Worm (Caenorhabditis elegans) whole organism, young adult: ENCODE measurements around the gene unc-44.
"Not testable (repeated sequence)": the region's sequence is repeated elsewhere in the genome, so short reads cannot be mapped to it uniquely, and the experiment has no call there.

Experiments
- B0336.3 ChIP-seq: fragments of 200-800 bp; sonication (Bioruptor generic); IDR thresholded peaks from 2 replicates; pipeline ENCODE4 v1.3.6; 2022; ENCODE audit warnings: missing genetic modification characterization, missing compliant biosample characterization
- C06A6.2 ChIP-seq: fragments of 200-800 bp; sonication (Bioruptor generic); conservative IDR thresholded peaks from 2 replicates; pipeline ENCODE4 v1.3.6; 2022; ENCODE audit warnings: missing genetic modification characterization, missing compliant biosample characterization
- F49E8.2 ChIP-seq: sonication (generic microtip); optimal IDR thresholded peaks from 3 replicates; lab custom pipeline; 2017; ENCODE audit warnings: missing genetic modification characterization, mild to moderate bottlenecking, missing compliant biosample characterization, antibody characterized with exemption, moderate library complexity; ENCODE audit not compliant: insufficient read depth
- F57C9.4 ChIP-seq: sonication (generic microtip); optimal IDR thresholded peaks from 2 replicates; lab custom pipeline; 2017; ENCODE audit warnings: mild to moderate bottlenecking, missing genetic modification characterization, missing compliant biosample characterization
- T26A5.8 ChIP-seq: sonication (generic microtip); optimal IDR thresholded peaks from 2 replicates; lab custom pipeline; 2016; ENCODE audit warnings: missing genetic modification characterization, missing compliant biosample characterization
- Y53F4B.3 ChIP-seq: fragments of 200-800 bp; sonication (Bioruptor generic); IDR thresholded peaks from 2 replicates; pipeline ENCODE4 v1.3.6; 2022; ENCODE audit warnings: missing genetic modification reagents, missing genetic modification characterization, missing compliant biosample characterization
- Y53G8AR.9 ChIP-seq: fragments of 200-800 bp; sonication (Bioruptor generic); conservative IDR thresholded peaks from 2 replicates; pipeline ENCODE4 v1.3.6; 2022; ENCODE audit warnings: missing genetic modification reagents, missing genetic modification characterization, missing compliant biosample characterization
- aptf-2 ChIP-seq: fragments of 200-800 bp; sonication (Bioruptor generic); conservative IDR thresholded peaks from 2 replicates; pipeline ENCODE4 v1.3.6; 2022; ENCODE audit warnings: missing genetic modification reagents, missing genetic modification characterization, missing compliant biosample characterization
- attf-6 ChIP-seq: fragments of 200-800 bp; sonication (Bioruptor generic); IDR thresholded peaks from 2 replicates; pipeline ENCODE4 v1.3.6; 2022; ENCODE audit warnings: missing genetic modification reagents, missing genetic modification characterization, missing compliant biosample characterization
- ceh-100 ChIP-seq: fragments of 200-800 bp; sonication (Bioruptor generic); IDR thresholded peaks from 2 replicates; pipeline ENCODE4 v1.3.6; 2022; ENCODE audit warnings: missing genetic modification reagents, missing genetic modification characterization, missing compliant biosample characterization
- dpl-1 ChIP-seq: fragments of 150-350 bp; optimal IDR thresholded peaks from 2 replicates; lab custom pipeline; 2014; ENCODE audit warnings: missing biosample characterization, missing genetic modification reagents, missing genetic modification characterization
- egl-18 ChIP-seq: fragments of 200-800 bp; sonication (Bioruptor generic); IDR thresholded peaks from 2 replicates; pipeline ENCODE4 v1.3.6; 2022; ENCODE audit warnings: missing genetic modification reagents, missing genetic modification characterization, missing compliant biosample characterization
- ekl-4 ChIP-seq: fragments of 200-800 bp; sonication (Bioruptor generic); IDR thresholded peaks from 2 replicates; pipeline ENCODE4 v1.3.6; 2022; ENCODE audit warnings: missing genetic modification reagents, missing genetic modification characterization, missing compliant biosample characterization
- hmg-1.2 ChIP-seq: fragments of 200-800 bp; sonication (Bioruptor generic); IDR thresholded peaks from 2 replicates; pipeline ENCODE4 v1.3.6; 2022; ENCODE audit warnings: missing genetic modification reagents, missing genetic modification characterization, missing compliant biosample characterization
- let-526 ChIP-seq: fragments of 200-800 bp; sonication (Bioruptor generic); IDR thresholded peaks from 2 replicates; pipeline ENCODE4 v1.3.6; 2022; ENCODE audit warnings: missing genetic modification reagents, missing genetic modification characterization, missing compliant biosample characterization
- let-607 ChIP-seq, 2 experiments: fragments of 200-800 bp in 1 of 2; sonication (Bioruptor generic) in 1 of 2; sonication (generic microtip) in 1 of 2; optimal IDR thresholded peaks; 2 replicates each; lab custom pipeline; 2016 to 2018; ENCODE audit warnings: mild to moderate bottlenecking in 2 of 2, missing compliant biosample characterization in 2 of 2, missing genetic modification characterization in 2 of 2, moderate library complexity in 2 of 2, missing genotype in 1 of 2
- lir-1 ChIP-seq: fragments of 200-800 bp; sonication (Bioruptor generic); conservative IDR thresholded peaks from 2 replicates; pipeline ENCODE4 v1.3.6; 2022; ENCODE audit warnings: missing genetic modification reagents, missing genetic modification characterization, missing compliant biosample characterization
- lsy-27 ChIP-seq: sonication (generic microtip); optimal IDR thresholded peaks from 2 replicates; lab custom pipeline; 2017; ENCODE audit warnings: missing genetic modification characterization, mild to moderate bottlenecking, missing compliant biosample characterization, antibody characterized with exemption, missing genotype, borderline replicate concordance; ENCODE audit not compliant: insufficient read depth
- madf-3 ChIP-seq: fragments of 200-800 bp; sonication (Bioruptor generic); IDR thresholded peaks from 2 replicates; pipeline ENCODE4 v1.3.6; 2022; ENCODE audit warnings: missing genetic modification reagents, missing genetic modification characterization, missing compliant biosample characterization
- madf-6 ChIP-seq: fragments of 200-800 bp; sonication (Bioruptor generic); IDR thresholded peaks from 2 replicates; pipeline ENCODE4 v1.3.6; 2022; ENCODE audit warnings: missing genetic modification reagents, missing genetic modification characterization, missing compliant biosample characterization
- mel-28 ChIP-seq: sonication (generic microtip); optimal IDR thresholded peaks from 2 replicates; lab custom pipeline; 2016; ENCODE audit warnings: borderline replicate concordance, mild to moderate bottlenecking, missing genetic modification characterization, missing compliant biosample characterization
- nhr-179 ChIP-seq: sonication (generic microtip); optimal IDR thresholded peaks from 2 replicates; lab custom pipeline; 2016; ENCODE audit warnings: mild to moderate bottlenecking, missing genetic modification characterization, missing compliant biosample characterization
- nhr-27 ChIP-seq: fragments of 200-800 bp; sonication (Bioruptor generic); optimal IDR thresholded peaks from 2 replicates; lab custom pipeline; 2018; ENCODE audit warnings: mild to moderate bottlenecking, missing genetic modification characterization, moderate library complexity, missing compliant biosample characterization
- nhr-80 ChIP-seq: sonication (generic microtip); optimal IDR thresholded peaks from 2 replicates; lab custom pipeline; 2016; ENCODE audit warnings: missing genetic modification characterization, missing compliant biosample characterization
- nhr-90 ChIP-seq: sonication (generic microtip); optimal IDR thresholded peaks from 2 replicates; lab custom pipeline; 2016; ENCODE audit warnings: missing genotype, mild to moderate bottlenecking, missing genetic modification characterization, missing compliant biosample characterization
- repo-1 ChIP-seq: sonication (generic microtip); optimal IDR thresholded peaks from 2 replicates; lab custom pipeline; 2017; ENCODE audit warnings: mild to moderate bottlenecking, missing genetic modification characterization, missing compliant biosample characterization
- sea-2 ChIP-seq: fragments of 200-800 bp; sonication (Bioruptor generic); IDR thresholded peaks from 2 replicates; pipeline ENCODE4 v1.3.6; 2022; ENCODE audit warnings: missing genetic modification characterization, missing compliant biosample characterization
- snpc-3.4 ChIP-seq: sonication (generic microtip); optimal IDR thresholded peaks from 2 replicates; lab custom pipeline; 2017; ENCODE audit warnings: missing genetic modification characterization, mild to moderate bottlenecking, missing compliant biosample characterization, antibody characterized with exemption, moderate library complexity, missing genotype, missing genetic modification reagents
- snpc-4 ChIP-seq, 5 experiments: fragments of 150-350 bp in 1 of 5; sonication (generic microtip) in 4 of 5; optimal IDR thresholded peaks; 2 replicates each; lab custom pipeline; 2014 to 2018; ENCODE audit warnings: missing genetic modification characterization in 5 of 5, missing biosample characterization in 3 of 5, antibody characterized with exemption in 2 of 5, mild to moderate bottlenecking in 2 of 5, missing compliant biosample characterization in 2 of 5, missing genotype in 2 of 5, moderate library complexity in 2 of 5, missing genetic modification reagents in 1 of 5
- tbx-9 ChIP-seq: sonication (generic microtip); optimal IDR thresholded peaks from 2 replicates; lab custom pipeline; 2016; ENCODE audit warnings: borderline replicate concordance, missing genetic modification characterization, inconsistent platforms, missing compliant biosample characterization
- ztf-25 ChIP-seq: fragments of 200-800 bp; sonication (Bioruptor generic); IDR thresholded peaks from 2 replicates; pipeline ENCODE4 v1.3.6; 2022; ENCODE audit warnings: missing genetic modification reagents, missing genetic modification characterization, missing compliant biosample characterization
- ztf-3 ChIP-seq: fragments of 200-800 bp; sonication (Bioruptor generic); optimal IDR thresholded peaks from 2 replicates; lab custom pipeline; 2018; ENCODE audit warnings: mild to moderate bottlenecking, missing genetic modification characterization, missing compliant biosample characterization

Gene unc-44

DNA sequence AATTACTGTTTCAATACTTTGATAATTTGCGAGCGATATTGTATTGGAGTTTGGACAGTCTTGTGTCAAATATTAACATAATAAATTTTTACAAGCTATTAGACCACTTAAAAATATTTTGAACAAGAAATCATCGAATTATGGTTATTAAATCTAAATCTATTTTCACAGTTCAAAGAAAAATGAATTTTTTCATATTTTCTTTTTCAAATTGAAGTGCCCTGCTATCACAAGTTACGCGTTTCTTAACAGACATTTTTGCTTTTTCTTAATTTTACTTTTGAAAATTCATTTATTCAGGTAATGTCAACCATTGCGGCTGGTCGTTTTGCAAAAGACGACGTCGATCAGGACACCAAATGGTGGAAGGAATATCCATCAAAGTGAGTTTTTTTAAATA, 39.5 kb downstream of the unc-44 start, which contains the start of gene C46G7.2:
Gene C46G7.2 (plus strand): TSS at position 301 of the 400 bp plus-strand sequence.
- TF ChIP-seq egl-18 (GFP tag; lab: Robert Waterston, UW): no peak
- no peak for TF ChIP-seq nhr-90 (tag; lab: Kevin White, UChicago)
- TF ChIP-seq Y53G8AR.9: no peak
- TF ChIP-seq repo-1: no peak
- TF ChIP-seq aptf-2: no peak
- TF ChIP-seq let-607 (tag; optimal IDR thresholded peaks at IDR 0.05; lab: Kevin White, UChicago): no peak
- TF ChIP-seq T26A5.8: no peak
- no peak for TF ChIP-seq ztf-25 (GFP tag; lab: Robert Waterston, UW)
- TF ChIP-seq ceh-100 (GFP tag; lab: Robert Waterston, UW): no peak
- no peak for TF ChIP-seq let-526 (GFP tag; lab: Robert Waterston, UW)
- TF ChIP-seq snpc-4 (GFP tag; optimal IDR thresholded peaks at IDR 0.05; lab: Kevin White, UChicago): no peak
- TF ChIP-seq snpc-4 (tag; optimal IDR thresholded peaks at IDR 0.05; lab: Kevin White, UChicago): no peak
- TF ChIP-seq mel-28: no peak
- TF ChIP-seq madf-3 (GFP tag; lab: Robert Waterston, UW): no peak
- no peak for TF ChIP-seq lsy-27
- TF ChIP-seq snpc-3.4 (tag; lab: Kevin White, UChicago): no peak
- no peak for TF ChIP-seq ztf-3
- no peak for TF ChIP-seq F49E8.2
- no peak for TF ChIP-seq dpl-1

- TF ChIP-seq nhr-80 (tag; lab: Kevin White, UChicago): peak; percentile 79
- TF ChIP-seq tbx-9: no peak
Observed at ce11 chrIV:6017664-6018063, 42.3 kb downstream of the unc-44 start, which contains the start of gene C46G7.1. TSS of gene C46G7.1 (plus strand) at chrIV:6018003.

ce11 chrIV:6032413-6032812, 57.1 kb downstream of the unc-44 start:
- no peak for TF ChIP-seq sea-2
- no peak for TF ChIP-seq nhr-27
- TF ChIP-seq nhr-179 (tag; lab: Kevin White, UChicago): no peak
- TF ChIP-seq lsy-27: no peak
- TF ChIP-seq B0336.3 (GFP tag; lab: Robert Waterston, UW): no peak
- no peak for TF ChIP-seq madf-6 (GFP tag; lab: Robert Waterston, UW)

DNA sequence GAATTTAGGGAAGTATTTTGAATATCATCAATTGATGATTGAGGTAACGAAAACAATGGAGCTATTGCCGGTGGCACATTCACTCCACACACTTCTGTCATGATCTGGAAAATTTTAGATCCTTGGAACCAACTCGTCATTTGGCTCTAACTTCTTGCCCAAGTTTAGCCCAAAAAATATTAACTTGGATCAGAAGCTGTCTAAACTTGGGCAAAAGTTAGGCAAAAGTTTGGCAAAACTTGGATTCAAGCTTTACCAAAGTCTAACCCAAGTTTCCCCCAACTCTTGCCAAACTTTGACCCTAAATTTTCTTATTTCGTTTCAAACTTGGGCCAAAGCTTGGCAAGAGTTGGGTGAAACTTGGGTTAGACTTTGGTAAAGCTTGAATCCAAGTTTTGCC, 58.2 kb downstream of the unc-44 start, which contains the start of gene pqn-22:
Gene pqn-22 (minus strand): TSS at position 101 of the 400 bp plus-strand sequence.
- TF ChIP-seq ekl-4 (GFP tag; lab: Robert Waterston, UW); attf-6; C06A6.2 (GFP tag; lab: Robert Waterston, UW): not testable (repeated sequence)

DNA sequence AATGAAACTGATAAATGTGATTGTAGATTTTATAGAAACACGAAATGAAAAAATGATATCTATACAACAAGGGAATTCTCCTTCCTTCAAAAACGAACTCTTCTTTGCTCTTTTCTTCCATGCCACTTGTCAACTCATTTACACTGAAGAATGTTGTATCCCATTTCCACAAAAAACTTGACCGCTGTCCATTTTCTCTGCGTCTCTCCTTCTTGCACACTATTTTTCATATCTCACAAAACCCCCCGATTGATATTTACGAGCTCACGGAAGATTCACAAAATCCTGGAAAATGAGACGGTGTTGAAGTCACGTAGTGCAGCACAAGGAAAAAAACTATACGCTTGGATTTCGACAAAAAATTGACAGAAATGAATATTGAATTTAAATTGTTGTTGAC, 59.8 kb downstream of the unc-44 start:
- no peak for TF ChIP-seq Y53F4B.3 (GFP tag; lab: Robert Waterston, UW)
- TF ChIP-seq hmg-1.2: peak; percentile 67; the same call in 1 of the 2 replicates
- no peak for TF ChIP-seq F57C9.4
- no peak for TF ChIP-seq lir-1
